Worm (Caenorhabditis elegans) whole organism, L3 larva: Measurements from ENCODE around the gene rhgf-1.

Experiments used
- ZK546.5 ChIP-seq: sonication (generic microtip); optimal IDR thresholded peaks from 2 replicates; lab custom pipeline; 2017; ENCODE audit warnings: missing biosample characterization, missing genetic modification characterization
- aly-2 ChIP-seq: fragments of 150-350 bp; optimal IDR thresholded peaks from 2 replicates; lab custom pipeline; 2014; ENCODE audit warnings: missing biosample characterization, missing genetic modification characterization
- ama-1 ChIP-seq: fragments of 150-350 bp; optimal IDR thresholded peaks from 2 replicates; lab custom pipeline; 2018
- egl-5 ChIP-seq: fragments of 150-350 bp; optimal IDR thresholded peaks from 2 replicates; lab custom pipeline; 2017; ENCODE audit warnings: missing biosample characterization, missing genetic modification reagents, missing genetic modification characterization, inconsistent platforms
- elt-1 ChIP-seq: fragments of 150-350 bp; optimal IDR thresholded peaks from 2 replicates; lab custom pipeline; 2014; ENCODE audit warnings: missing biosample characterization, missing genetic modification characterization
- elt-2 ChIP-seq: sonication (generic microtip); optimal IDR thresholded peaks from 2 replicates; lab custom pipeline; 2016; ENCODE audit warnings: missing genetic modification reagents, mild to moderate bottlenecking, missing genetic modification characterization, missing compliant biosample characterization
- elt-3 ChIP-seq, 3 experiments: fragments of 150-350 bp in 1 of 3; sonication (generic microtip) in 2 of 3; optimal IDR thresholded peaks; 2 replicates in 2 of 3; 4 replicates in 1 of 3; lab custom pipeline; 2014 to 2017; ENCODE audit warnings: missing biosample characterization in 3 of 3, missing genetic modification characterization in 3 of 3
- nhr-11 ChIP-seq: fragments of 150-350 bp; optimal IDR thresholded peaks from 2 replicates; lab custom pipeline; 2014; ENCODE audit warnings: missing biosample characterization, missing genetic modification characterization
- nhr-12 ChIP-seq: fragments of 150-350 bp; optimal IDR thresholded peaks from 2 replicates; lab custom pipeline; 2014; ENCODE audit warnings: missing biosample characterization, missing genetic modification characterization
- nhr-237 ChIP-seq: fragments of 150-350 bp; optimal IDR thresholded peaks from 2 replicates; lab custom pipeline; 2014; ENCODE audit warnings: missing biosample characterization, missing genetic modification characterization
- unc-39 ChIP-seq: sonication (generic microtip); optimal IDR thresholded peaks from 4 replicates; lab custom pipeline; 2017; ENCODE audit warnings: missing biosample characterization, missing genetic modification characterization
- unc-62 ChIP-seq: fragments of 150-350 bp; sonication (generic microtip); optimal IDR thresholded peaks from 4 replicates; lab custom pipeline; 2014; ENCODE audit warnings: missing biosample characterization, missing genetic modification reagents, missing genetic modification characterization
- ztf-11 ChIP-seq: fragments of 150-350 bp; optimal IDR thresholded peaks from 2 replicates; lab custom pipeline; 2014; ENCODE audit warnings: missing biosample characterization, missing genetic modification characterization

- TF ChIP-seq egl-5 (no peak), unc-39 (tag; lab: Kevin White, UChicago) (no peak), elt-3 (tag; optimal IDR thresholded peaks at IDR 0.05; lab: Kevin White, UChicago) (no peak), nhr-237 (tag; lab: Kevin White, UChicago) (no peak), aly-2 (no peak), unc-62 (GFP tag; lab: Kevin White, UChicago) (no peak), elt-1 (tag; lab: Kevin White, UChicago) (no peak), elt-2 (tag; lab: Kevin White, UChicago) (peak; percentile 52), ztf-11 (tag; lab: Kevin White, UChicago) (no peak), ZK546.5 (no peak), nhr-12 (no peak), nhr-11 (tag; lab: Kevin White, UChicago) (no peak), ama-1 (lab: Kevin White, UChicago) (no peak)
Measured at ce11 chrX:10679193-10679592, 32.5 kb downstream of the rhgf-1 start.
